Worm (Caenorhabditis elegans) whole organism, L4/young adult: ENCODE data around the gene T23F2.2.

ENCODE experiments used
- W03F9.2 ChIP-seq: fragments of 150-350 bp; optimal IDR thresholded peaks from 2 replicates; lab custom pipeline; 2014; ENCODE audit warnings: missing biosample characterization, missing genetic modification characterization
- dao-5 ChIP-seq: sonication (generic microtip); optimal IDR thresholded peaks from 2 replicates; lab custom pipeline; 2016; ENCODE audit warnings: missing genotype, missing genetic modification characterization, moderate library complexity, missing compliant biosample characterization
- him-1 ChIP-seq: sonication (generic microtip); optimal IDR thresholded peaks from 2 replicates; lab custom pipeline; 2016; ENCODE audit warnings: missing genotype, missing genetic modification reagents, missing genetic modification characterization, missing compliant biosample characterization

Gene T23F2.2

DNA sequence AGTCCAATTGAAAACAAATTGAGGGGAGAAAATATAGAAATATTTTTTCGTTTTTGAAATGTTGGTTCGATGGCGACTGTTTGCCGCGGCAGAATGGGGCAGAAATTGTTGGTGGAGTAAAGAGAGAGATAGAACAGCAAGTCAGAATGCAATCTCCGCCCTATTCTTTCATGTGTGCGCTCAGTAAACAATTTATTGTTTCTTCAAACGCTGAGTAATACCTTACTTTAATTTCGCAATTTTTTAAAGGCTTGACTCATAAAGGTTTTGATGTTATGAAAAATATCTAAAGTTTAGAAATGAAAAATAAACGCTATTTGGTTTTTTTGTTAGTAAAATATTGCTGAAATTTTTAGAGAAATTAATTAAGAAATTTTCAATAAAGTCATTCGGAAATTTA is 9.3 kb upstream of the T23F2.2 start:
- TF ChIP-seq W03F9.2 (tag; lab: Kevin White, UChicago) (no peak), him-1 (no peak), dao-5 (tag; lab: Kevin White, UChicago) (no peak)

DNA sequence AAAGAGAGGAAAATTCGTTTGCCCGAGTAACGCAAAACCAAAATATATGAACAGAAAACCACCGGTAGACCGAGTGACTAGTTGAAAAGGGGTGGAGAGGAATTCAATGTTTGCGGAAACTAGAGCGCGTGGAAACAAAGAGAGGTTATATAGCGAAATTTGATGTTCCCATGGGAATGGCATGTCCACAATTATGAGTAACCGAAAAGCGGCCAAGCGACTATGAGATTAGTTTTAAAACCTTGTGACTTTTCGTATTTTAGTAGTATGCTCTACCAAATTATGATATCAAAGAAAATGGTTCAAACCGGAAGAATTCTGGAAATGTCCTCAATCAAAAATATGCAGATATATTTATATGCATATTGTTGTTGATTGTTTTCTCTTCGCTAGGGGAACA is 7.7 kb upstream of the T23F2.2 start:
- no peak for TF ChIP-seq W03F9.2 (tag; lab: Kevin White, UChicago)
- TF ChIP-seq him-1, result no peak
- no peak for TF ChIP-seq dao-5 (tag; lab: Kevin White, UChicago)

DNA sequence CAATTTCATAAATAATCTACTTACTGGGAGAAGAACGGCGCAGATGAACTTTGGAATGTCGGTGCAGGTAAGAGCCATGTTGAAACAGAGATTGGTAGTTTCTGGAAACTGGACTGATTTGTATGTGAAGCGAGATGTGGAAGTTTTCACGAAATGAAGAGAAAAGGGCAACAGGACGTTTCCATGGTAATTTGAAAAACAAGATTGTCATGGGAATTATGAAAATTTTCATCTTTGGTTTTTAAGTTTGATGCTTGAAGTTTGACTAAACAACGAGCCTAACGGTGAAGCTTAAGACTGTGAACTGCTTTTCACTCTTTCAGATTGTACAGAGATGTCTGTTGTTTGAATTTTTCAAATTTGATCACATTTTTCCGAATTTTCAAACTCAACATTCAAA is 7.2 kb upstream of the T23F2.2 start, which contains the start of gene T23F2.3:
TSS of gene T23F2.3 (minus strand) at position 101 of the 400 bp plus-strand sequence.
- TF ChIP-seq him-1 (no peak), W03F9.2 (tag; lab: Kevin White, UChicago) (no peak), dao-5 (tag; lab: Kevin White, UChicago) (no peak)

DNA sequence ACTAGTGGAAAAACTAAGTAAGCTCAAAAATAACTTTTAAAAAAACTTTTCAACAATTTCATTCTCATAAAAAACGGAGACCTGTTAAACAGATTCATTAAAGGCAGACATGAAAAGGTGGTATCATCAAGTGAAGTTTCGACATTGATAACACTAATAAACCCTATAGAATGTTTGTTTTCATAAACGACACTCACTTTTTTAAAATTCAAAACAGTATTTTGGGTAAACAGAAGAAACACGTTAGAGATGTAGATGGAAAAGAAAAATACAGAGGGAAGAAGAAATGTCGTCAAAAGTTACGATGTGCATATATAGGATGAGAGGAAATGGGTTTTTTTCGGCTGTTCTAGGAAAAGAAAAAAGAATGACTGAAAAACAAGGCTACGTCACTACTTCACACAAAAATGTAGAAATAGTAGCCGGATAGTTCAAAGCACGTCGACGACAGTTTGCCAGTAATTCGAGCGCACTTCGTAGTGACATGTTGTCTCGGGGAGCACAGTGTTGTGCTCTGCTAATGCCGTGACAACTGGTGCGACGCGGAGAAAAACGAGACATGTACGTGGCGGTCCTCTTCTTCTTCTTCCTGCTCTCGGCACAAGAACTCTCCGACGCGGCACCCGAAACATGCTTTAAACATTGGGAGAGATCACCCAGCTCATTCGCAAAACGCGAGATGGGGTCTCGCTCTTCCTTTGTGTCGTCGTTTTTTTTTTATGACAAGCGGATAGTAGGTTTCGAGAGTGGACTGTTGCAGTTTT is 4.2 kb upstream of the T23F2.2 start:
- TF ChIP-seq him-1, result no peak
- TF ChIP-seq W03F9.2 (tag; lab: Kevin White, UChicago), result no peak
- no peak for TF ChIP-seq dao-5 (tag; lab: Kevin White, UChicago)

DNA sequence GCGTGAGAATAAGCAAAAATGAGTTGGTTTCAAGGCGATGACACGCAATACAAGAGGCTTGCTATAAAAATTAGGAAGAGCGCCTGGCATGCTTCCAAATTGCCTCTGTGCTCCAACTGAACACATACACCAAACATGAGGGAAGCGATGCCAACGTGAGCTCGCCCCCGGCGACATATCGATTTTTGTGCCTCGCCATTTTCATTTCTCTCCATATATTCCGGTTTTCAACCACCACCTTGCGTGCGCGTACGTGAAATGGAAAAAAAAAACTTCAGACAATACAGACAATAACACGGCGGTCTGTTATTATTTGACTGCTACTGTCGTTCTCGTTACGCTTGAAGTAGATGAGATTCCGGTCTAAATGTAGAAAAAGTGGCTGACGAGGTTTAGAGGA is 2.9 kb upstream of the T23F2.2 start:
- no peak for TF ChIP-seq him-1
- no peak for TF ChIP-seq W03F9.2 (tag; lab: Kevin White, UChicago)
- no peak for TF ChIP-seq dao-5 (tag; lab: Kevin White, UChicago)

DNA sequence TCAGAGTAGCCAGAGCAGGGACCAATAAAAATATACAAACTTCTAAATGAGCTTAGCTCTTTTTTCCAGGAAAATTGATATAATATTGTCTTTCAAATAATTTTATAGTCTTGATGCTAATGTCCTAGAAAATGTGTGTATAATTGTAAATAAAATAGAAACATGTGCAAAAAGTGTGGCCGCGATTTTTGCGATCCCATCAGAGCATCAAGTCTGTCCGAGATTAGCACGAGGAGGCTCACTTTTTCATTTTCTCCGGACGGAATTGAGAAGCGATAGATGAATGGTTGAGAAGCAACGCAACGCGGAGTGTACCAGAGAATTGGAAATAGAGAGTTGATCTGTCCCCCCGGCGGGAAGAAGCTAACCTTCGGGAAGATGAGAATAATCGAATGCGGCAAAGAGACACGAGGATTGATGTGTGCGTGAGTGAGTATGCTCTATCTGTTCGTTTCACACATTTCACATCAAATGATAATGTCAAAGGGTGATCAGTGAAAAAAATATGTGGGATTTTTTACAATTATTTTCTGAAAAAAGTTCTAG is 1.5 kb upstream of the T23F2.2 start:
- TF ChIP-seq him-1 (no peak), dao-5 (tag; lab: Kevin White, UChicago) (no peak), W03F9.2 (tag; lab: Kevin White, UChicago) (no peak)

DNA sequence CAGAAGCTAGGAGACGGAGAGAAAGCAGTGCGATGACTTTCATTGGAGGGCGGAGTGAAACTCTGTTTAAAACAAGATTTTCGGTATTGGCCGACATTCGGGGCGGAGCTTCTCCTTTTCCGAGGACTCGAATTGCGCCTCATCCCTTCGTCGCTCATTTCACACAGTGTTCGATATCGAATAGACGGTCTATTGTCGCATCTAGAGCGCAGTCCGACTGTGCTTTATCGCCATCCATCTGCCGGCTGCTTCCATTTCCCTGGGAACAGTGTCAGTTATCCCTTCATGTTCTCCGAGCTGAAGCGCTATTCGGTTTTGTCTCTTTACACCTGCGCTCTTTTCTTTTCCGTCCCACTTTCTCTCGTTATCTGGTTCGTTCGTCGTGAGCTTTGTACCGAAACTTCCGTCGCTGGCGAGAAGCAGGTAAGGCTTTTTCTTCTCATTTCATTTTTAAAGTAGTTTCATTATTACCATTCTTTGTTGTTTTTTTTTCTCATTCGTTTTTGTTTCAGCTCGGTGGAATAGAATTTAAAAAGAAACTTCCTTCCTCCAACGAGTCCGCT is 12.1 kb downstream of the T23F2.2 start, which contains the start of the genes bus-8A and bus-8B:
TSS of gene bus-8A (plus strand) at position 96 of the 563 bp plus-strand sequence.
TSS of gene bus-8B (plus strand) at position 513 of the 563 bp plus-strand sequence.
- no peak for TF ChIP-seq W03F9.2 (tag; lab: Kevin White, UChicago)
- TF ChIP-seq dao-5 (tag; lab: Kevin White, UChicago), result no peak
- no peak for TF ChIP-seq him-1

DNA sequence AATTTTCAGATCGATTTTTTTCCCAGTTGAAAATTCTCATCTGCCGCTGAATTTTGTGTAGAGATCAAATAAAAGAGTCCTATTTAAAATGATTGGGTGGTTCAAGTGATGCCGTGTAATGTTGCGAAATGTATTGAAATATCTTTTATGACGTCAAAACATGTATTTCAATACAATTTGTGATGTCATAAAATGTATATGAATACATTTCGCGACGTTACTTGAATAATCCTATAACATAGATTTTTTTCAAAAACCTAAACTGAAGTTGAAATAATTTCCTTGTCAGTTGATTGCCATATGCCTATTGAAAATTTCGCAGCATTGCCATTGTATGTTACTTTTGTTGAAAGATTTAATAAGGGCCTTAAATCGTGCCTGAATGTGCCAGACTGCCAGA is 15.5 kb downstream of the T23F2.2 start, which contains the start of gene F55D1.1:
TSS of gene F55D1.1 (plus strand) at position 301 of the 400 bp plus-strand sequence.
- no peak for TF ChIP-seq W03F9.2 (tag; lab: Kevin White, UChicago)

DNA sequence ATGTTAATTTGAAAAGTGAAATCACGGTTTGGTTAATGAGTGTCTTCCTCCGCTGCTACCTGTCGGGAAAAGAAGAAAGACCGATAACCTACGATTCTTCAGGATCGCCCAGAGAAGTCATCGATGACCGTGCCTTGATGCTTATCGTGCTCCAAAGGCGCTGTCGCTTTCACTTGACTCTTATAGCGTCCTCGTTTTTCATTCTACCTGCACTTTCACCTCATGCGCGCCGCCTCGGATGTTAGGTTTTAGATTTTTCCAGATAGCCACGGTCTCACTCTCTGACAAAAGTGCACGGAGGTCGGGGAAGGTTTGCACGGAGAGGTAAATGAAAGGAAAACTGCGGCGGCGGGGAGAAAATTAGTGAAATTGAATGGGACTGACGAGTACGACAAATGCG is 16.2 kb downstream of the T23F2.2 start:
- TF ChIP-seq dao-5 (tag; lab: Kevin White, UChicago) (no peak), him-1 (no peak), W03F9.2 (tag; lab: Kevin White, UChicago) (no peak)

DNA sequence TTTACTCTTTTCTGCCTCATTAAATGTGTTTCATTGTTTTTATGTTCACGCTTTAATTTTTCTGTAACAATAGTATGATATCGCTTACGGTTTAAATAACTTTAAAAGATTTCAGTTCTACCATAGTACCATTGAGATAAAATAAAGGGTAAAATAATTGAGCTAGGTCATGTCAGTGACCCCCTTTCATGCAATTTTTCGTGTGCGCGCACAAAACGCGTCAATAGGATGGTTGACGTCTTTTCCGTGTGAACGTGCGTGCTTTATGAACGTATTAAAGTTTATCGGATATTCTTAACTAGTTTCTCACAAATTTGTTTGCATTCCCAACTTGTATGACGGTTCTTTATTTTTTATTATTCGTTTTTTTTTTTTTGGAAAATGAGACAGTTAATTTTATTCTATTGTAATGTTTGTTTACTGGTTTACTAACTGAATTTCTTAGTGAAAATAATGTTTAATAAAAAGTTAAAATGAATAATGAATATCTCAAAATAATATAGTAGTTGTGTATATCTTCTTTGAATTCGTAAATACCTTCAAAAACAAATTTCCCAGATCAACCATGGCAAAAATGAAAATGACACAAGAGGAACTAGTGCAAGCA is 19.0 kb downstream of the T23F2.2 start, which contains the start of gene C25F6.1:
TSS of gene C25F6.1 (plus strand) at position 557 of the 607 bp plus-strand sequence.
- TF ChIP-seq dao-5 (tag; lab: Kevin White, UChicago) (no peak), him-1 (no peak), W03F9.2 (tag; lab: Kevin White, UChicago) (no peak)

DNA sequence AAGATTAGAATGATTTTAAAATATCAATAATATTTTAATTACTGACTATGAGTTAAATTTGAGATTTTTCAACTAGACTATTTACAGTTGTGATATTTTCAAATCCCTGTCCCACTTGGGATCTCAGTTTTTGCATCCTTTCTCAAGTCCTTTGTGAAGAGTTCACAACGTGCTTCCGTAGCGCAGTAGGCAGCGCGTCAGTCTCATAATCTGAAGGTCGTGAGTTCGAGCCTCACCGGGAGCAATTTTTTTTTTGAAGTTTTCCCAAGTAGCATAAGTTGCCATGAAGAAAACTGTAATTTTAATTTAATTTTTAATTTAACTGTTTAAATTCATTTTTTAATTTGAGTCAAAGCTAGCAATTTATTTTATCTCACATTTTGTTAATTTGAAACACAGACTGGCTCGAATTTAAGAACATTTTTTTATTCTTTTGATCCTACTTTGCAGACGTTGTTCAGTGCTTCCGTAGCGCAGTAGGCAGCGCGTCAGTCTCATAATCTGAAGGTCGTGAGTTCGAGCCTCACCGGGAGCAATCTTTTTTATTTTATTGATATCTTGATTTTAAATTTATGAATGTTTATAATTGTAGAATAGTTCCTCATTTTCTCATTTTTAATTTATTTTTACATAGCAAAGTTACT is 19.6 kb downstream of the T23F2.2 start:
- TF ChIP-seq dao-5 (tag; lab: Kevin White, UChicago), result no peak
- TF ChIP-seq W03F9.2 (tag; lab: Kevin White, UChicago), result no peak
- TF ChIP-seq him-1, result no peak

DNA sequence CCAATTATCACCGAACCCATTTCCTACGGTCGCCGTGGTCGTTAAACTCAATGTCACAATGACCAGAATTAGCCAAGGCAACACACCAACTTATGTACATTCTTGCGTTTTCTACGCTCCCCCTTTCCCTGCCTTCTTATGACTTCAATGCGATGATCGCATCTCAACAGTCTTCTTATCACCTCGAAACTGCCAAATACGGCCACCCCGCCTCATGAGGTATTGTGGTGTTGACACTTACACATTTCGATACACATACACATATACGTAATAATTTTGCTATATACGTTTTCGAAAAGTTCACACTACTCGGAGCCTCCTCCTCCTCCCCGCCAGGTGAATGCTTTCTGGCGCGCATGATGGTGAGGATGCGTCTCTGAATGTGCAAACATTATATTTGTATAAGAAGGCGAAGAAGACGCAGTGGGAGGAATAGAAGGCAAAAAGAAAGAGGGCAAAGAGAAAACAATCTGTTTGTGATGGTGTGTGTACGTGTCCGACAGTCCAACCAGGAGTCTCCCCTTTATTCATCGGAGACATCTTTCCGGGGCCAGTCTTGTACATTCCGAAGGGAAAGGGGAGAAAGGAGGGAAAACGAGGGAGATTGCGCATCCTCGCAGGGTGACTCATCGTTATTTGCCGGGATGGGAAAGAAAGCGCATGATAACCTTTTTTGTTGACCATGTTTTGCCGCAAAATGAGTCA is 25.0 kb downstream of the T23F2.2 start:
- TF ChIP-seq dao-5 (tag; lab: Kevin White, UChicago), result no peak
- no peak for TF ChIP-seq him-1
- TF ChIP-seq W03F9.2 (tag; lab: Kevin White, UChicago), result no peak
